Fruit fly (Drosophila melanogaster) whole organism, embryonic: ENCODE data around the gene CG5446.
A peak's percentile ranks its signal among the peaks of the same experiment; 100 is the strongest.

Experiments
- BEAF-32 ChIP-seq: fragments of 200-800 bp; sonication (Bioruptor generic); optimal IDR thresholded peaks from 3 replicates; lab custom pipeline; 2017; ENCODE audit warnings: missing biosample characterization, missing genetic modification characterization, mild to moderate bottlenecking, moderate library complexity, missing genetic modification reagents
- CG10274 ChIP-seq: fragments of 200-800 bp; sonication (Bioruptor generic); optimal IDR thresholded peaks from 3 replicates; lab custom pipeline; 2017; ENCODE audit warnings: missing biosample characterization, mild to moderate bottlenecking, missing genetic modification characterization
- CG10979 ChIP-seq: fragments of 200-800 bp; sonication (Bioruptor generic); optimal IDR thresholded peaks from 2 replicates; lab custom pipeline; 2018; ENCODE audit warnings: missing biosample characterization, mild to moderate bottlenecking, missing genetic modification characterization, moderate library complexity
- CG11695 ChIP-seq: fragments of 200-800 bp; sonication (Bioruptor generic); IDR thresholded peaks from 3 replicates; pipeline ENCODE4 v1.3.6; 2022; ENCODE audit warnings: missing biosample characterization, missing genetic modification characterization
- CG12104 ChIP-seq: fragments of 200-800 bp; sonication (Bioruptor generic); optimal IDR thresholded peaks from 3 replicates; lab custom pipeline; 2016; ENCODE audit warnings: missing biosample characterization, missing genetic modification characterization
- CG13123 ChIP-seq: fragments of 200-800 bp; sonication (Bioruptor generic); optimal IDR thresholded peaks from 2 replicates; lab custom pipeline; 2016; ENCODE audit warnings: missing biosample characterization, missing genetic modification characterization
- CG13894 ChIP-seq: fragments of 200-800 bp; sonication (Bioruptor generic); optimal IDR thresholded peaks from 3 replicates; lab custom pipeline; 2018; ENCODE audit warnings: missing biosample characterization, mild to moderate bottlenecking, missing genetic modification characterization, moderate library complexity
- CG15514 ChIP-seq: fragments of 200-800 bp; sonication (Bioruptor generic); optimal IDR thresholded peaks from 3 replicates; lab custom pipeline; 2017; ENCODE audit warnings: missing biosample characterization, missing genetic modification characterization, mild to moderate bottlenecking, moderate library complexity, missing genetic modification reagents
- CG15601 ChIP-seq: fragments of 200-800 bp; sonication (Bioruptor generic); optimal IDR thresholded peaks from 3 replicates; lab custom pipeline; 2019; ENCODE audit warnings: missing biosample characterization, mild to moderate bottlenecking, missing genetic modification characterization, moderate library complexity
- CG17361 ChIP-seq: fragments of 200-800 bp; sonication (Bioruptor generic); IDR thresholded peaks from 3 replicates; pipeline ENCODE4 v1.3.6; 2022; ENCODE audit warnings: missing biosample characterization, missing genetic modification characterization
- CG17385 ChIP-seq: fragments of 200-800 bp; sonication (Bioruptor generic); optimal IDR thresholded peaks from 3 replicates; lab custom pipeline; 2018; ENCODE audit warnings: missing biosample characterization, mild to moderate bottlenecking, missing genetic modification characterization
- CG17829 ChIP-seq: fragments of 200-800 bp; optimal IDR thresholded peaks from 2 replicates; lab custom pipeline; 2019; ENCODE audit warnings: missing biosample characterization, mild to moderate bottlenecking, missing genetic modification characterization, moderate library complexity
- CG18011 ChIP-seq: fragments of 200-800 bp; sonication (Bioruptor generic); optimal IDR thresholded peaks from 2 replicates; lab custom pipeline; 2017; ENCODE audit warnings: missing biosample characterization, missing genetic modification characterization, mild to moderate bottlenecking, moderate library complexity, missing genotype
- CG2202 ChIP-seq: fragments of 200-800 bp; sonication (Bioruptor generic); optimal IDR thresholded peaks from 2 replicates; lab custom pipeline; 2018; ENCODE audit warnings: missing biosample characterization, mild to moderate bottlenecking, missing genetic modification characterization
- CG2889 ChIP-seq: fragments of 200-800 bp; sonication (Bioruptor generic); IDR thresholded peaks from 3 replicates; pipeline ENCODE4 v1.3.6; 2022; ENCODE audit warnings: missing biosample characterization, missing genetic modification characterization
- CG34422 ChIP-seq: fragments of 200-800 bp; sonication (Bioruptor generic); IDR thresholded peaks from 3 replicates; pipeline ENCODE4 v1.3.6; 2022; ENCODE audit warnings: missing biosample characterization, missing genetic modification characterization
- CG4328 ChIP-seq: fragments of 200-800 bp; sonication (Bioruptor generic); optimal IDR thresholded peaks from 3 replicates; lab custom pipeline; 2017; ENCODE audit warnings: missing biosample characterization, missing genetic modification reagents, missing genetic modification characterization
- CG6689 ChIP-seq: fragments of 200-800 bp; sonication (Bioruptor generic); IDR thresholded peaks from 2 replicates; pipeline ENCODE4 v1.3.6; 2022; ENCODE audit warnings: missing biosample characterization, missing genetic modification characterization
- CG7271 ChIP-seq: fragments of 200-800 bp; sonication (Bioruptor generic); optimal IDR thresholded peaks from 2 replicates; lab custom pipeline; 2018; ENCODE audit warnings: missing biosample characterization, mild to moderate bottlenecking, missing genetic modification characterization, moderate library complexity
- CG8089 ChIP-seq: fragments of 200-800 bp; sonication (Bioruptor generic); optimal IDR thresholded peaks from 3 replicates; lab custom pipeline; 2016; ENCODE audit warnings: missing biosample characterization, missing genetic modification characterization
- CrebB ChIP-seq: fragments of 200-800 bp; sonication (Bioruptor generic); optimal IDR thresholded peaks from 3 replicates; lab custom pipeline; 2018; ENCODE audit warnings: missing biosample characterization, mild to moderate bottlenecking, missing genetic modification characterization
- Dip3 ChIP-seq: fragments of 200-800 bp; sonication (Bioruptor generic); optimal IDR thresholded peaks from 3 replicates; lab custom pipeline; 2016; ENCODE audit warnings: missing biosample characterization, missing genetic modification characterization
- Dll ChIP-seq: fragments of 200-800 bp; sonication (Bioruptor generic); IDR thresholded peaks from 4 replicates; pipeline ENCODE4 v1.3.6; 2022; ENCODE audit warnings: missing biosample characterization, missing genetic modification characterization; ENCODE audit not compliant: partially characterized antibody
- HLH4C ChIP-seq: fragments of 200-800 bp; sonication (Bioruptor generic); IDR thresholded peaks from 3 replicates; pipeline ENCODE4 v1.3.6; 2022; ENCODE audit warnings: missing biosample characterization, missing genetic modification characterization; ENCODE audit not compliant: partially characterized antibody
- Hr3 ChIP-seq: fragments of 200-800 bp; sonication (Bioruptor generic); optimal IDR thresholded peaks from 3 replicates; lab custom pipeline; 2016; ENCODE audit warnings: missing biosample characterization, missing genetic modification characterization
- Hr78 ChIP-seq, 2 experiments: fragments of 200-800 bp in 1 of 2; fragments of >200 bp in 1 of 2; sonication (Bioruptor generic) in 1 of 2; optimal IDR thresholded peaks; 2 replicates each; lab custom pipeline; 2017 to 2019; ENCODE audit warnings: missing biosample characterization in 2 of 2, missing genetic modification characterization in 2 of 2, mild to moderate bottlenecking in 1 of 2, moderate library complexity in 1 of 2
- Lim3 ChIP-seq: fragments of 200-800 bp; sonication (Bioruptor generic); IDR thresholded peaks from 2 replicates; pipeline ENCODE4 v1.3.6; 2022; ENCODE audit warnings: missing biosample characterization, missing genetic modification characterization
- Mes4 ChIP-seq: fragments of 200-800 bp; sonication (Bioruptor generic); optimal IDR thresholded peaks from 2 replicates; lab custom pipeline; 2016; ENCODE audit warnings: missing biosample characterization, missing genetic modification characterization
- NK7.1 ChIP-seq: fragments of 200-800 bp; sonication (Bioruptor generic); optimal IDR thresholded peaks from 3 replicates; lab custom pipeline; 2016; ENCODE audit warnings: missing biosample characterization, missing genetic modification characterization
- Rfx ChIP-seq: fragments of 200-800 bp; sonication (Bioruptor generic); IDR thresholded peaks from 2 replicates; pipeline ENCODE4 v1.3.6; 2022; ENCODE audit warnings: missing biosample characterization, missing genetic modification characterization
- Rx ChIP-seq: fragments of 200-800 bp; sonication (Bioruptor generic); IDR thresholded peaks from 2 replicates; pipeline ENCODE4 v1.3.6; 2022; ENCODE audit warnings: missing biosample characterization, missing genetic modification characterization
- Xrp1 ChIP-seq: fragments of 200-800 bp; sonication (Bioruptor generic); IDR thresholded peaks from 2 replicates; pipeline ENCODE4 v1.3.6; 2022; ENCODE audit warnings: missing biosample characterization, missing genetic modification characterization
- ash1 ChIP-seq: fragments of 200-800 bp; sonication (Bioruptor generic); optimal IDR thresholded peaks from 2 replicates; lab custom pipeline; 2018; ENCODE audit warnings: missing biosample characterization, mild to moderate bottlenecking, missing genetic modification characterization
- bigmax ChIP-seq: fragments of 200-800 bp; sonication (Bioruptor generic); optimal IDR thresholded peaks from 2 replicates; lab custom pipeline; 2018; ENCODE audit warnings: missing biosample characterization, mild to moderate bottlenecking, missing genetic modification characterization
- dmrt99B ChIP-seq: fragments of 200-800 bp; sonication (Bioruptor generic); optimal IDR thresholded peaks from 2 replicates; lab custom pipeline; 2018; ENCODE audit warnings: missing biosample characterization, mild to moderate bottlenecking, missing genetic modification characterization, moderate library complexity
- dpn ChIP-seq, 2 experiments: fragments of 200-800 bp; sonication (Bioruptor generic); optimal IDR thresholded peaks; 3 replicates each; lab custom pipeline; 2016; ENCODE audit warnings: missing biosample characterization in 2 of 2, missing genetic modification characterization in 2 of 2
- fd102C ChIP-seq: fragments of 200-800 bp; sonication (Bioruptor generic); optimal IDR thresholded peaks from 2 replicates; lab custom pipeline; 2018; ENCODE audit warnings: missing biosample characterization, mild to moderate bottlenecking, missing genetic modification characterization, moderate library complexity
- fd3F ChIP-seq: fragments of 200-800 bp; sonication (Bioruptor generic); optimal IDR thresholded peaks from 2 replicates; lab custom pipeline; 2018; ENCODE audit warnings: missing biosample characterization, mild to moderate bottlenecking, missing genetic modification characterization, moderate library complexity
- gcm2 ChIP-seq: fragments of 200-800 bp; sonication (Bioruptor generic); optimal IDR thresholded peaks from 2 replicates; lab custom pipeline; 2016; ENCODE audit warnings: missing biosample characterization, missing genetic modification characterization
- gem ChIP-seq: fragments of 200-800 bp; sonication (Bioruptor generic); optimal IDR thresholded peaks from 2 replicates; lab custom pipeline; 2019; ENCODE audit warnings: missing biosample characterization, mild to moderate bottlenecking, missing genetic modification characterization, moderate library complexity
- gfzf ChIP-seq: fragments of 200-800 bp; sonication (Bioruptor generic); optimal IDR thresholded peaks from 2 replicates; lab custom pipeline; 2016; ENCODE audit warnings: missing biosample characterization, mild to moderate bottlenecking, missing genetic modification characterization, moderate library complexity
- klu ChIP-seq: fragments of 200-800 bp; sonication (Bioruptor generic); IDR thresholded peaks from 2 replicates; pipeline ENCODE4 v1.3.6; 2022; ENCODE audit warnings: missing biosample characterization, missing genetic modification characterization
- kni ChIP-seq: fragments of 200-800 bp; sonication (Bioruptor generic); optimal IDR thresholded peaks from 3 replicates; lab custom pipeline; 2017; ENCODE audit warnings: mild to moderate bottlenecking, missing biosample characterization, missing genetic modification reagents, missing genetic modification characterization
- mld ChIP-seq: fragments of 200-800 bp; sonication (Bioruptor generic); IDR thresholded peaks from 3 replicates; pipeline ENCODE4 v1.3.6; 2022; ENCODE audit warnings: missing biosample characterization, missing genetic modification characterization; ENCODE audit not compliant: partially characterized antibody
- nerfin-1 ChIP-seq: fragments of 200-800 bp; sonication (Bioruptor generic); optimal IDR thresholded peaks from 3 replicates; lab custom pipeline; 2019; ENCODE audit warnings: missing biosample characterization, mild to moderate bottlenecking, missing genetic modification characterization, moderate library complexity
- peb ChIP-seq: fragments of 200-800 bp; sonication (Bioruptor generic); IDR thresholded peaks from 2 replicates; pipeline ENCODE4 v1.3.6; 2022; ENCODE audit warnings: missing biosample characterization, missing genetic modification characterization
- pum ChIP-seq: fragments of 200-800 bp; sonication (Bioruptor generic); optimal IDR thresholded peaks from 2 replicates; lab custom pipeline; 2016; ENCODE audit warnings: missing biosample characterization, missing genetic modification characterization
- ranshi ChIP-seq: fragments of 200-800 bp; sonication (Bioruptor generic); IDR thresholded peaks from 2 replicates; pipeline ENCODE4 v1.3.6; 2022; ENCODE audit warnings: missing biosample characterization, missing genetic modification characterization
- schlank ChIP-seq: fragments of 200-800 bp; sonication (Bioruptor generic); optimal IDR thresholded peaks from 2 replicates; lab custom pipeline; 2018; ENCODE audit warnings: missing biosample characterization, mild to moderate bottlenecking, missing genetic modification characterization
- twi ChIP-seq: fragments of 200-800 bp; optimal IDR thresholded peaks from 2 replicates; lab custom pipeline; 2019; ENCODE audit warnings: missing biosample characterization, mild to moderate bottlenecking, missing genetic modification characterization, moderate library complexity
- vvl ChIP-seq: fragments of 200-800 bp; sonication (Bioruptor generic); IDR thresholded peaks from 2 replicates; pipeline ENCODE4 v1.3.6; 2022; ENCODE audit warnings: missing biosample characterization, missing genetic modification characterization

The CG5446 gene

DNA sequence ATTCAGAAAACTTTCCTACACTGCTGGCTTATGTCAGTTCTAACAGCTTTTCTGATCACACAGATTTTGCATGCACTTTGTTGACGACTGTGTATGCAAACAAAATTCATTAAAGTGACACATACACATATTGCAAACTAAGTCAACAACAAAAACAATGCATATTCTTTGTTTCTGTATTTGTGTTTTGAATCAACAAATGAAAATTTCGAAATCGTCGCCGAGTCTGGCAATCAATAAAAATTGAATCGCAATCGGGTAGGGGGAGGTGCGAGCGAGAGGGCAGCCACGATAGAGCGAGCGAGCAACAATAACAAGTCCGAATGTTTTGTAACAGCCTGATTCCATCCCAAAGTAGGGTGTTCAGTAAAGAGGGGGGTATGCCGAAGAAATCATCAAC is 35.5 kb upstream of the CG5446 start (continued):
- TF ChIP-seq CG15601 (tag; lab: Kevin White, UChicago), result peak; percentile 28
- TF ChIP-seq kni, result peak; percentile 46
- TF ChIP-seq dmrt99B (tag; lab: Kevin White, UChicago), result no peak
- TF ChIP-seq CG17829 (tag; lab: Kevin White, UChicago), result no peak
- TF ChIP-seq gem (tag; lab: Kevin White, UChicago), result no peak
- TF ChIP-seq CG17361 (GFP tag; lab: Robert Waterston, UW), result no peak
- TF ChIP-seq twi, result no peak
- TF ChIP-seq dpn (GFP tag; optimal IDR thresholded peaks at IDR 0.05; lab: Kevin White, UChicago), result no peak
- peak; percentile 2 for TF ChIP-seq schlank (tag; lab: Kevin White, UChicago)
- TF ChIP-seq CG10979, result no peak
- TF ChIP-seq Rfx, result peak; percentile 32; the same call in 1 of the 2 replicates
- no peak for TF ChIP-seq Hr3
- TF ChIP-seq CG6689 (GFP tag; lab: Robert Waterston, UW), result no peak
- TF ChIP-seq CG18011 (GFP tag; lab: Kevin White, UChicago), result no peak
- peak; percentile 40 for TF ChIP-seq CG4328 (GFP tag; lab: Kevin White, UChicago)
- no peak for TF ChIP-seq klu (GFP tag; lab: Robert Waterston, UW)
- no peak for TF ChIP-seq CG2202
- peak; percentile 10 for TF ChIP-seq CG7271 (tag; lab: Kevin White, UChicago)
- no peak for TF ChIP-seq Rx (GFP tag; lab: Robert Waterston, UW)
- TF ChIP-seq Hr78 (GFP tag; optimal IDR thresholded peaks at IDR 0.05; lab: Kevin White, UChicago), result no peak
- TF ChIP-seq Xrp1 (GFP tag; lab: Robert Waterston, UW), result peak; percentile 13
- no peak for TF ChIP-seq bigmax (GFP tag; lab: Kevin White, UChicago)
- TF ChIP-seq CG10274, result no peak
- no peak for TF ChIP-seq BEAF-32 (GFP tag; lab: Kevin White, UChicago)
- TF ChIP-seq CG15514, result peak; percentile 44
- TF ChIP-seq NK7.1, result no peak
- peak; percentile 8 for TF ChIP-seq CrebB (tag; lab: Kevin White, UChicago)
- no peak for TF ChIP-seq Mes4
- no peak for TF ChIP-seq HLH4C (GFP tag; lab: Robert Waterston, UW)
- TF ChIP-seq peb (GFP tag; lab: Robert Waterston, UW), result no peak
- TF ChIP-seq CG11695, result 0 out of 3 replicates have a peak, but pooled peaks have one; percentile 30
- no peak for TF ChIP-seq CG2889 (GFP tag; lab: Robert Waterston, UW)
- no peak for TF ChIP-seq fd102C
- peak; percentile 57 for TF ChIP-seq vvl (GFP tag; lab: Robert Waterston, UW)
- no peak for TF ChIP-seq CG8089 (GFP tag; lab: Kevin White, UChicago)
- TF ChIP-seq mld (GFP tag; lab: Robert Waterston, UW), result no peak
- TF ChIP-seq CG13123, result no peak
- no peak for TF ChIP-seq ranshi (GFP tag; lab: Robert Waterston, UW)
- no peak for TF ChIP-seq Lim3
- no peak for TF ChIP-seq CG34422
- no peak for TF ChIP-seq gfzf
- TF ChIP-seq pum (GFP tag; lab: Kevin White, UChicago), result no peak
- no peak for TF ChIP-seq nerfin-1 (tag; lab: Kevin White, UChicago)
- no peak for TF ChIP-seq gcm2 (GFP tag; lab: Kevin White, UChicago)
- TF ChIP-seq CG17385 (GFP tag; lab: Kevin White, UChicago), result peak; percentile 17
- TF ChIP-seq CG13894 (tag; lab: Kevin White, UChicago), result no peak
- TF ChIP-seq ash1 (GFP tag; lab: Kevin White, UChicago), result peak; percentile 60
- TF ChIP-seq fd3F (GFP tag; lab: Kevin White, UChicago), result no peak
- TF ChIP-seq CG12104 (GFP tag; lab: Kevin White, UChicago), result no peak
- no peak for TF ChIP-seq Dll (GFP tag; lab: Robert Waterston, UW)
- TF ChIP-seq Dip3 (GFP tag; lab: Kevin White, UChicago), result no peak
